Worm (Caenorhabditis elegans): Measurements from ENCODE around the gene B0334.20.

DNA sequence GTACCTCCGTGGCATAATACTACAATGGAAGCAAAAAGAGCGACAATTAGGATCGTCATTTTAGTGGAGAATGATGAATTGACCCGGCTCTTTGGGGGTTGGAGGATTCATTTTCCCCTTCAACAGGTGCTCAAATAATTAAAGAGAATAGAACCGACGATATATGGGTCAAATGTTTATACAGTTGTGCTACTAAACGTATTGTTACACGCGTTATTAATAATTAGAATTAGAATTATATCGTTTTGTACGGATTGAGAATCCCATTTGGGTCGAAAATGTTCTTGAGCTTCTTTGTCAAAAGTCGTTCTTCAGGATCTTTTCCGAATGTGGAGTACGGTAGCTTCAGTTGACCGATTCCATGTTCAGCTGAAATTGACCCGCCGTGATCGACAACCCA, 38.5 kb upstream of the B0334.20 start, which contains the start of gene Y62F5A.9:
- no peak for TF ChIP-seq F13H6.1 (tag; optimal IDR thresholded peaks at IDR 0.05)
- TF ChIP-seq eyg-1 (tag; optimal IDR thresholded peaks at IDR 0.05) = no peak
- no peak for TF ChIP-seq fkh-6 (tag; optimal IDR thresholded peaks at IDR 0.05)
- TF ChIP-seq mec-3 (tag; optimal IDR thresholded peaks at IDR 0.05; ENCODE audit: borderline replicate concordance) = no peak
- TF ChIP-seq ceh-34 (tag; optimal IDR thresholded peaks at IDR 0.05) = no peak
- TF ChIP-seq C08G9.2 (tag; optimal IDR thresholded peaks at IDR 0.05) = no peak
- no peak for TF ChIP-seq tbx-2 (tag; optimal IDR thresholded peaks at IDR 0.05)
- TF ChIP-seq elt-2 (tag; optimal IDR thresholded peaks at IDR 0.05) = no peak
